Worm (Caenorhabditis elegans): ENCODE results near the gene C39D10.11.

C39D10.11 gene

DNA sequence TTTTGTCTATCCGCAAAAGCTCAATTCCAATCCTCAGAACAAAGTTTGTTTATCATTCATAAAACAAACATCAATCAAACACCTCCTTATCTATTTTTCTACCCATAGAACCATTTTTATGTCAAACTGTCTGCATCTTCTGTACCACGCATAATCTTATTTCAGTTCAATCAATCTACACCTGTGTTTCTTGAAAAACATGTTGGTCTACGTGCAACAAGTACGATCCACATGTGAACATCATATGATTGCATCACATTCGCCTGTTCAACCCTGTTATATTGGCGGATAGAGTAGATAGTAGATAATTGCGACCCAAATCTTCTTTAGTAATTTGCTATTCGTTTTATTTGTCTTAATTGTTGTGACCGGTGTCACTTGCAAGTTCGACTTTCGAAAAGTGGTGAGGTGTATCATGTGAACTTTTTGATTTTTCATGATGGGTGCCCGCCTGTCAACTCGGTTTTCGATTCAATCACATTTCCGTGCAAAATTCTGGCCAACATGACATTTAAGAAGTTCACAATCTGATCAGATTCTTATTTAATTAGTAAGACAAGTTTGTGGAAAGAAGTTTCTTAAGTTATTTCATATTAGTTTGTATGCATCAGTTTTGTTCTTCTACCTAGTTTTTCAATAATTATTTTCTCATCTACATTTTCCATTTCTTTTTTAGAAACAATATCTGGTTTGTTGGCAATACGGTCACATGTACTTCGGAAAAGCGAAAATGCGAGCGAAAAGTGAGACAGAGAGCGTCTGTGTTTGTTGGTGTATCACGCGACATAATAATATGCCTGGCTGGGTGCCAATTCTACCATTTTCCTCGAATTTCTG is 49.4 kb downstream of the C39D10.11 start (continued):
- TF ChIP-seq mel-28 (tag; optimal IDR thresholded peaks at IDR 0.05; ENCODE audit: borderline replicate concordance) (no peak), ztf-26 (tag; optimal IDR thresholded peaks at IDR 0.05) (peak; percentile 9), repo-1 (tag; optimal IDR thresholded peaks at IDR 0.05) (no peak), dpff-1 (tag; optimal IDR thresholded peaks at IDR 0.05) (no peak), ccch-3 (GFP tag; optimal IDR thresholded peaks at IDR 0.05) (no peak), nfya-1 (tag; optimal IDR thresholded peaks at IDR 0.05; ENCODE audit: borderline replicate concordance, insufficient read depth) (no peak), akir-1 (GFP tag; optimal IDR thresholded peaks at IDR 0.05) (no peak)

DNA sequence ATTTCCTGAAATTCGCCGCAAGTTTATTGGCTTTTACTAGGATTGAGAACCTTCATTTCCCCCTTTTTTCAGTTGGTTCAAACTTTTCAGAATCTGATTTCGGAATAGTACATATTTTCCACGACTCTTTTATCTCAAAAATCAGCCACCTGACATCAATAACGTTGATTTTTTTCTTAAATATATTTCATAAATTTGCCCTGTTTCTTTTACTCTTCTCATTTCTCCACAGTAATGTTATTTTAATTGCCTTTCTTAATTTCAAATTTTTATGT is 49.9 kb downstream of the C39D10.11 start:
- no peak for TF ChIP-seq ztf-18 (tag; optimal IDR thresholded peaks at IDR 0.05)

ce11 chrX:7953695-7954094 is 50.6 kb downstream of the C39D10.11 start:
- TF ChIP-seq cebp-1 (GFP tag; IDR thresholded peaks at IDR 0.05) (no peak), cebp-1 (tag; optimal IDR thresholded peaks at IDR 0.05) (peak; percentile 24), F37B4.10 (GFP tag; IDR thresholded peaks at IDR 0.05) (no peak), nfya-1 (tag; optimal IDR thresholded peaks at IDR 0.05; ENCODE audit: borderline replicate concordance, insufficient read depth) (no peak), rcor-1 (GFP tag; IDR thresholded peaks at IDR 0.05) (no peak), dox-1 (GFP tag; IDR thresholded peaks at IDR 0.05) (no peak), ceh-27 (GFP tag; optimal IDR thresholded peaks at IDR 0.05) (no peak), unc-130 (GFP tag; optimal IDR thresholded peaks at IDR 0.05) (no peak), nhr-27 (tag; optimal IDR thresholded peaks at IDR 0.05) (no peak)

DNA sequence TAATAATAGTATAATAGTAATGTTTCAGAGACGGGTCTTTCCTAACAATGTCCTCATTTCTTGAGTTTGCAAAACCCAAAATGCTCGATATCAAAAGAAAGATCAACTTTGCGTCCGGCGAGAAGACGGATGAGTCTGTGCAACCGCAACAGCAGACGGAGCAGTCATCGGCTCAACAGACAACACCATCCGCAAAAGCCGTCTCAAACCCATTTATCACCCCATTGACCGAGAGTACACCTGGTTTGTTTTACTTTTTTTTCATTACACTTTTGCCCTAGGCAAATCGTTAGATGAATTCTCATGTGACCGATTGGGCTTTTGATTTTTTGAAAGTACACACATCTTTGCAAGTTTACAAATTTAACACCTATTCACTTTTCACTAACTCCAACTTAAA is 51.3 kb downstream of the C39D10.11 start, which contains the start of gene dct-1:
TSS of gene dct-1 (plus strand) at position 27 of the 400 bp plus-strand sequence.
- TF ChIP-seq gei-17 (GFP tag; optimal IDR thresholded peaks at IDR 0.05) (no peak), lin-40 (tag; optimal IDR thresholded peaks at IDR 0.05) (no peak), F52B5.7 (tag; optimal IDR thresholded peaks at IDR 0.05) (no peak), chd-7 (tag; optimal IDR thresholded peaks at IDR 0.05) (no peak), hlh-12 (tag; optimal IDR thresholded peaks at IDR 0.05) (no peak), zfh-2 (GFP tag; conservative IDR thresholded peaks at IDR 0.05) (0 out of 2 replicates have a peak, but pooled peaks have one; percentile 13), atf-7 (tag; optimal IDR thresholded peaks at IDR 0.05) (peak; percentile 0), C06A6.2 (GFP tag; conservative IDR thresholded peaks at IDR 0.05) (0 out of 2 replicates have a peak, but pooled peaks have one; percentile 9), tlf-1 (GFP tag; optimal IDR thresholded peaks at IDR 0.05) (no peak), nfyb-1 (GFP tag; IDR thresholded peaks at IDR 0.05) (no peak), nhr-27 (tag; optimal IDR thresholded peaks at IDR 0.05) (no peak), sptf-2 (GFP tag; optimal IDR thresholded peaks at IDR 0.05) (no peak), F57A8.1 (GFP tag; optimal IDR thresholded peaks at IDR 0.05) (no peak), ztf-22 (GFP tag; optimal IDR thresholded peaks at IDR 0.05) (no peak), lir-1 (GFP tag; conservative IDR thresholded peaks at IDR 0.05) (no peak), efl-1 (GFP tag; optimal IDR thresholded peaks at IDR 0.05) (no peak), lin-54 (GFP tag; optimal IDR thresholded peaks at IDR 0.05) (no peak), let-526 (GFP tag; IDR thresholded peaks at IDR 0.05) (no peak)

Measured in whole organism, young adult.